Worm (Caenorhabditis elegans): ENCODE data around the gene T14B4.9.

- TF ChIP-seq mdl-1 (tag; optimal IDR thresholded peaks at IDR 0.05) (no peak), elt-3 (tag; optimal IDR thresholded peaks at IDR 0.05) (no peak), fos-1 (tag; optimal IDR thresholded peaks at IDR 0.05) (no peak)
These were observed 48.4 kb upstream of the T14B4.9 start for ce11 chrII:6781983-6782382.

All from whole organism, L2 larva.